Worm (Caenorhabditis elegans) whole organism, L1 larva: Measurements from ENCODE around the gene srw-41.

Experiments
- C16A3.4 ChIP-seq: fragments of 150-350 bp; optimal IDR thresholded peaks from 2 replicates; lab custom pipeline; 2014; ENCODE audit warnings: missing biosample characterization, missing genetic modification characterization
- F16B12.6 ChIP-seq: fragments of 150-350 bp; optimal IDR thresholded peaks from 2 replicates; lab custom pipeline; 2014; ENCODE audit warnings: missing biosample characterization, missing genetic modification characterization
- alr-1 ChIP-seq: fragments of 200-800 bp; sonication (Bioruptor generic); optimal IDR thresholded peaks from 2 replicates; lab custom pipeline; 2018; ENCODE audit warnings: borderline replicate concordance, mild to moderate bottlenecking, missing genetic modification characterization, missing compliant biosample characterization
- blmp-1 ChIP-seq: fragments of 150-350 bp; optimal IDR thresholded peaks from 2 replicates; lab custom pipeline; 2014; ENCODE audit warnings: missing biosample characterization, missing genetic modification characterization
- ceh-82 ChIP-seq, 3 experiments: fragments of 150-350 bp in 1 of 3; sonication (generic microtip) in 2 of 3; optimal IDR thresholded peaks; 2 replicates each; lab custom pipeline; 2014 to 2017; ENCODE audit warnings: missing biosample characterization in 3 of 3, missing genetic modification characterization in 3 of 3
- dpl-1 ChIP-seq, 3 experiments: fragments of 150-350 bp in 2 of 3; sonication (generic microtip) in 1 of 3; optimal IDR thresholded peaks; 2 replicates each; lab custom pipeline; 2014 to 2017; ENCODE audit warnings: missing biosample characterization in 3 of 3, missing genetic modification characterization in 3 of 3, missing genetic modification reagents in 3 of 3
- efl-1 ChIP-seq, 4 experiments: fragments of 150-350 bp; optimal IDR thresholded peaks in 3 of 4; peaks in 1 of 4; 1 replicate in 1 of 4; 2 replicates in 3 of 4; lab custom pipeline; 2014; ENCODE audit warnings: missing biosample characterization in 2 of 4, missing genetic modification characterization in 2 of 4, missing genetic modification reagents in 2 of 4
- egl-13 ChIP-seq: sonication (generic microtip); optimal IDR thresholded peaks from 2 replicates; lab custom pipeline; 2016; ENCODE audit warnings: missing genotype, missing genetic modification reagents, missing genetic modification characterization, missing compliant biosample characterization
- egl-27 ChIP-seq, 2 experiments: fragments of 150-350 bp in 1 of 2; sonication (generic microtip); optimal IDR thresholded peaks; 3 replicates each; lab custom pipeline; 2017 to 2018; ENCODE audit warnings: missing biosample characterization in 2 of 2, missing genetic modification characterization in 2 of 2, missing genetic modification reagents in 2 of 2
- fkh-8 ChIP-seq: sonication (generic microtip); optimal IDR thresholded peaks from 2 replicates; lab custom pipeline; 2016; ENCODE audit warnings: mild to moderate bottlenecking, missing genetic modification characterization, missing compliant biosample characterization
- grh-1 ChIP-seq: fragments of 200-800 bp; sonication (Bioruptor generic); IDR thresholded peaks from 2 replicates; pipeline ENCODE4 v1.3.6; 2022; ENCODE audit warnings: missing genetic modification reagents, missing genetic modification characterization, missing compliant biosample characterization
- hlh-4 ChIP-seq: sonication (generic microtip); optimal IDR thresholded peaks from 2 replicates; lab custom pipeline; 2016; ENCODE audit warnings: mild to moderate bottlenecking, missing genetic modification characterization, missing compliant biosample characterization
- hpl-2 ChIP-seq: fragments of 150-350 bp; optimal IDR thresholded peaks from 2 replicates; lab custom pipeline; 2014; ENCODE audit warnings: missing biosample characterization, missing genetic modification reagents, missing genetic modification characterization
- isw-1 ChIP-seq: fragments of 200-800 bp; sonication (Bioruptor generic); IDR thresholded peaks from 2 replicates; pipeline ENCODE4 v1.3.6; 2022; ENCODE audit warnings: missing genetic modification characterization, missing compliant biosample characterization
- jun-1 ChIP-seq: fragments of 150-350 bp; optimal IDR thresholded peaks from 2 replicates; lab custom pipeline; 2014; ENCODE audit warnings: missing biosample characterization, missing genetic modification reagents, missing genetic modification characterization
- lin-14 ChIP-seq: fragments of 200-800 bp; sonication (Bioruptor generic); optimal IDR thresholded peaks from 2 replicates; lab custom pipeline; 2018; ENCODE audit warnings: mild to moderate bottlenecking, missing genetic modification characterization, moderate library complexity, missing compliant biosample characterization
- lin-15B ChIP-seq: fragments of 150-350 bp; sonication (generic microtip); optimal IDR thresholded peaks from 3 replicates; lab custom pipeline; 2014; ENCODE audit warnings: missing biosample characterization, missing genetic modification characterization
- lin-35 ChIP-seq, 2 experiments: fragments of 150-350 bp; optimal IDR thresholded peaks; 2 replicates each; lab custom pipeline; 2014; ENCODE audit warnings: missing biosample characterization in 2 of 2, missing genetic modification characterization in 2 of 2, missing genetic modification reagents in 2 of 2
- mab-9 ChIP-seq: fragments of 200-800 bp; sonication (Bioruptor generic); IDR thresholded peaks from 2 replicates; pipeline ENCODE4 v1.3.6; 2022; ENCODE audit warnings: missing genetic modification reagents, missing genetic modification characterization, missing compliant biosample characterization
- mef-2 ChIP-seq: fragments of 150-350 bp; optimal IDR thresholded peaks from 2 replicates; lab custom pipeline; 2014; ENCODE audit warnings: missing biosample characterization, missing genetic modification characterization
- mep-1 ChIP-seq: fragments of 150-350 bp; optimal IDR thresholded peaks from 2 replicates; lab custom pipeline; 2014; ENCODE audit warnings: missing biosample characterization, missing genetic modification characterization
- nhr-19 ChIP-seq: fragments of 200-800 bp; sonication (Bioruptor generic); conservative IDR thresholded peaks from 2 replicates; pipeline ENCODE4 v1.3.6; 2022; ENCODE audit warnings: missing genetic modification characterization, missing compliant biosample characterization
- nhr-20 ChIP-seq: sonication (generic microtip); optimal IDR thresholded peaks from 2 replicates; lab custom pipeline; 2016; ENCODE audit warnings: mild to moderate bottlenecking, missing genetic modification characterization, missing compliant biosample characterization
- nhr-47 ChIP-seq: sonication (generic microtip); optimal IDR thresholded peaks from 2 replicates; lab custom pipeline; 2016; ENCODE audit warnings: mild to moderate bottlenecking, missing genetic modification characterization, moderate library complexity, missing compliant biosample characterization
- nhr-71 ChIP-seq: sonication (generic microtip); optimal IDR thresholded peaks from 2 replicates; lab custom pipeline; 2016; ENCODE audit warnings: mild to moderate bottlenecking, missing genetic modification characterization, moderate library complexity, missing compliant biosample characterization
- nhr-77 ChIP-seq: fragments of 150-350 bp; optimal IDR thresholded peaks from 2 replicates; lab custom pipeline; 2014; ENCODE audit warnings: missing biosample characterization, missing genetic modification characterization
- nhr-85 ChIP-seq: sonication (generic microtip); peaks from one replicate; lab custom pipeline; 2016; ENCODE audit warnings: missing genetic modification characterization, inconsistent platforms, missing compliant biosample characterization
- skn-1 ChIP-seq: fragments of 150-350 bp; optimal IDR thresholded peaks from 2 replicates; lab custom pipeline; 2014; ENCODE audit warnings: missing biosample characterization, missing genetic modification characterization
- snpc-4 ChIP-seq: fragments of 150-350 bp; optimal IDR thresholded peaks from 2 replicates; lab custom pipeline; 2014; ENCODE audit warnings: missing biosample characterization, missing genetic modification characterization
- swsn-7 ChIP-seq: sonication (generic microtip); optimal IDR thresholded peaks from 2 replicates; lab custom pipeline; 2016; ENCODE audit warnings: missing genetic modification characterization, missing compliant biosample characterization
- unc-130 ChIP-seq: fragments of 150-350 bp; optimal IDR thresholded peaks from 2 replicates; lab custom pipeline; 2017; ENCODE audit warnings: missing biosample characterization, missing genetic modification characterization, inconsistent platforms
- unc-62 ChIP-seq: fragments of 150-350 bp; optimal IDR thresholded peaks from 2 replicates; lab custom pipeline; 2014; ENCODE audit warnings: missing biosample characterization, missing genetic modification reagents, missing genetic modification characterization
- zag-1 ChIP-seq: fragments of 150-350 bp; optimal IDR thresholded peaks from 2 replicates; lab custom pipeline; 2014; ENCODE audit warnings: missing biosample characterization, missing genetic modification characterization
- ztf-11 ChIP-seq, 2 experiments: sonication (generic microtip); optimal IDR thresholded peaks; 2 replicates each; lab custom pipeline; 2016 to 2017; ENCODE audit warnings: missing genetic modification characterization in 2 of 2, missing biosample characterization in 1 of 2, missing compliant biosample characterization in 1 of 2
- ztf-4 ChIP-seq: fragments of 150-350 bp; optimal IDR thresholded peaks from 2 replicates; lab custom pipeline; 2014; ENCODE audit warnings: missing biosample characterization, missing genetic modification characterization

The srw-41 gene

ce11 chrV:16699752-16700259 lies 2.5 kb downstream of the srw-41 start, which contains the start of gene Y70C5C.1:
Y70C5C.1 (plus strand) TSS chrV:16700209.
- no peak for TF ChIP-seq efl-1 (optimal IDR thresholded peaks at IDR 0.05; lab: Kevin White, UChicago)
- peak in 1 of 2 experiments; percentile 85 for TF ChIP-seq efl-1 (GFP tag; optimal IDR thresholded peaks at IDR 0.05 in 1 of 2; lab: Kevin White, UChicago)
- no peak for TF ChIP-seq snpc-4

- TF ChIP-seq egl-13 (no peak), grh-1 (GFP tag; lab: Robert Waterston, UW) (no peak), ztf-4 (tag; lab: Kevin White, UChicago) (no peak), isw-1 (GFP tag; lab: Robert Waterston, UW) (no peak), hpl-2 (GFP tag; lab: Kevin White, UChicago) (no peak), egl-27 (tag; optimal IDR thresholded peaks at IDR 0.05; lab: Kevin White, UChicago) (no peak), nhr-85 (no peak), blmp-1 (tag; lab: Kevin White, UChicago) (no peak), mep-1 (tag; lab: Kevin White, UChicago) (no peak), ceh-82 (tag; optimal IDR thresholded peaks at IDR 0.05; lab: Kevin White, UChicago) (no peak)
Observed at ce11 chrV:16706549-16706948, 9.3 kb downstream of the srw-41 start, which contains the start of gene clec-9. clec-9 (minus strand) TSS chrV:16706649.

- TF ChIP-seq mab-9 (GFP tag; lab: Robert Waterston, UW) (no peak), jun-1 (tag; lab: Kevin White, UChicago) (no peak), ztf-11 (tag; optimal IDR thresholded peaks at IDR 0.05; lab: Kevin White, UChicago) (no peak), mep-1 (tag; lab: Kevin White, UChicago) (no peak), skn-1 (tag; lab: Kevin White, UChicago) (no peak), zag-1 (tag; lab: Kevin White, UChicago) (no peak), hpl-2 (GFP tag; lab: Kevin White, UChicago) (no peak), unc-62 (GFP tag; lab: Kevin White, UChicago) (no peak), dpl-1 (GFP tag; optimal IDR thresholded peaks at IDR 0.05; lab: Kevin White, UChicago) (no peak), nhr-71 (tag; lab: Kevin White, UChicago) (no peak), blmp-1 (tag; lab: Kevin White, UChicago) (no peak), lin-15B (tag; lab: Kevin White, UChicago) (no peak), mef-2 (no peak), nhr-47 (tag; lab: Kevin White, UChicago) (no peak), egl-13 (no peak), nhr-20 (tag; lab: Kevin White, UChicago) (no peak), F16B12.6 (tag; lab: Kevin White, UChicago) (no peak), unc-130 (no peak), egl-27 (tag; optimal IDR thresholded peaks at IDR 0.05; lab: Kevin White, UChicago) (no peak), lin-14 (GFP tag; lab: Kevin White, UChicago) (no peak)
Observed at ce11 chrV:16713797-16714196, 16.5 kb downstream of the srw-41 start.

- no peak for TF ChIP-seq swsn-7 (tag; lab: Kevin White, UChicago)
- TF ChIP-seq lin-35 (GFP tag; optimal IDR thresholded peaks at IDR 0.05; lab: Kevin White, UChicago) = no peak
- TF ChIP-seq unc-62 (GFP tag; lab: Kevin White, UChicago) = no peak
- no peak for TF ChIP-seq alr-1
- TF ChIP-seq nhr-77 (tag; lab: Kevin White, UChicago) = no peak
- TF ChIP-seq fkh-8 (tag; lab: Kevin White, UChicago) = no peak
- no peak for TF ChIP-seq hlh-4 (tag; lab: Kevin White, UChicago)
- no peak for TF ChIP-seq dpl-1 (GFP tag; optimal IDR thresholded peaks at IDR 0.05; lab: Kevin White, UChicago)
- TF ChIP-seq C16A3.4 (tag; lab: Kevin White, UChicago) = no peak
- no peak for TF ChIP-seq lin-15B (tag; lab: Kevin White, UChicago)
- TF ChIP-seq ztf-4 (tag; lab: Kevin White, UChicago) = no peak
- no peak for TF ChIP-seq nhr-19 (GFP tag; lab: Robert Waterston, UW)
Observed at ce11 chrV:16716574-16716973, 19.3 kb downstream of the srw-41 start, which contains the start of gene srh-137. srh-137 (minus strand) TSS chrV:16716674.
